Worm (Caenorhabditis elegans) whole organism, L2 larva: ENCODE measurements around the gene Y57A10C.10.

Experiments used
- C34F6.9 ChIP-seq: fragments of 150-350 bp; optimal IDR thresholded peaks from 2 replicates; lab custom pipeline; 2014; ENCODE audit warnings: missing biosample characterization, missing genetic modification characterization
- F13H6.1 ChIP-seq: sonication (generic microtip); optimal IDR thresholded peaks from 2 replicates; lab custom pipeline; 2016; ENCODE audit warnings: missing genetic modification characterization, missing compliant biosample characterization
- Y55F3AM.14 ChIP-seq: fragments of 200-800 bp; sonication (Bioruptor generic); optimal IDR thresholded peaks from 2 replicates; lab custom pipeline; 2018; ENCODE audit warnings: mild to moderate bottlenecking, missing genetic modification characterization, missing compliant biosample characterization
- alr-1 ChIP-seq: fragments of 150-350 bp; optimal IDR thresholded peaks from 2 replicates; lab custom pipeline; 2014; ENCODE audit warnings: missing biosample characterization, missing genetic modification characterization
- aly-2 ChIP-seq: fragments of 150-350 bp; optimal IDR thresholded peaks from 2 replicates; lab custom pipeline; 2014; ENCODE audit warnings: missing biosample characterization, missing genetic modification characterization
- ama-1 ChIP-seq: fragments of 150-350 bp; optimal IDR thresholded peaks from 2 replicates; lab custom pipeline; 2018; ENCODE audit warnings: inconsistent platforms
- ceh-16 ChIP-seq: fragments of 150-350 bp; optimal IDR thresholded peaks from 2 replicates; lab custom pipeline; 2014; ENCODE audit warnings: missing biosample characterization, missing genetic modification characterization
- ceh-82 ChIP-seq: fragments of 150-350 bp; optimal IDR thresholded peaks from 2 replicates; lab custom pipeline; 2014; ENCODE audit warnings: missing biosample characterization, missing genetic modification characterization
- crh-2 ChIP-seq: sonication (generic microtip); optimal IDR thresholded peaks from 2 replicates; lab custom pipeline; 2017; ENCODE audit warnings: missing biosample characterization, missing genetic modification characterization
- dmd-4 ChIP-seq: sonication (generic microtip); optimal IDR thresholded peaks from 2 replicates; lab custom pipeline; 2017; ENCODE audit warnings: missing biosample characterization, missing genetic modification characterization
- egl-27 ChIP-seq: sonication (generic microtip); optimal IDR thresholded peaks from 3 replicates; lab custom pipeline; 2017; ENCODE audit warnings: missing biosample characterization, missing genetic modification reagents, missing genetic modification characterization
- elt-1 ChIP-seq: fragments of 150-350 bp; optimal IDR thresholded peaks from 2 replicates; lab custom pipeline; 2014; ENCODE audit warnings: missing biosample characterization, missing genetic modification characterization
- elt-3 ChIP-seq: sonication (generic microtip); optimal IDR thresholded peaks from 2 replicates; lab custom pipeline; 2017; ENCODE audit warnings: missing biosample characterization, missing genetic modification characterization
- gmeb-1 ChIP-seq: fragments of 150-350 bp; optimal IDR thresholded peaks from 2 replicates; lab custom pipeline; 2014; ENCODE audit warnings: missing biosample characterization, missing genetic modification characterization
- lin-11 ChIP-seq: fragments of 150-350 bp; sonication (generic microtip); optimal IDR thresholded peaks from 2 replicates; lab custom pipeline; 2014; ENCODE audit warnings: missing biosample characterization, missing genetic modification characterization, inconsistent platforms, mixed read lengths
- lin-13 ChIP-seq: fragments of 150-350 bp; optimal IDR thresholded peaks from 2 replicates; lab custom pipeline; 2014; ENCODE audit warnings: missing biosample characterization, missing genetic modification reagents, missing genetic modification characterization
- lin-39 ChIP-seq: fragments of 150-350 bp; optimal IDR thresholded peaks from 2 replicates; lab custom pipeline; 2014; ENCODE audit warnings: missing biosample characterization, missing genetic modification reagents, missing genetic modification characterization
- lsy-2 ChIP-seq, 2 experiments: fragments of 150-350 bp in 1 of 2; sonication (generic microtip) in 1 of 2; optimal IDR thresholded peaks; 2 replicates each; lab custom pipeline; 2014 to 2017; ENCODE audit warnings: missing biosample characterization in 2 of 2, missing genetic modification characterization in 2 of 2
- mab-5 ChIP-seq: fragments of 150-350 bp; optimal IDR thresholded peaks from 2 replicates; lab custom pipeline; 2014; ENCODE audit warnings: missing biosample characterization, missing genetic modification characterization
- mbf-1 ChIP-seq: sonication (generic microtip); optimal IDR thresholded peaks from 2 replicates; lab custom pipeline; 2017; ENCODE audit warnings: missing biosample characterization, missing genetic modification characterization
- mdl-1 ChIP-seq, 2 experiments: fragments of 150-350 bp in 1 of 2; sonication (generic microtip) in 1 of 2; optimal IDR thresholded peaks; 2 replicates each; lab custom pipeline; 2017; ENCODE audit warnings: missing biosample characterization in 2 of 2, missing genetic modification characterization in 2 of 2
- nhr-10 ChIP-seq: sonication (generic microtip); optimal IDR thresholded peaks from 2 replicates; lab custom pipeline; 2017; ENCODE audit warnings: missing biosample characterization, missing genetic modification characterization
- nhr-11 ChIP-seq: fragments of 150-350 bp; optimal IDR thresholded peaks from 2 replicates; lab custom pipeline; 2014; ENCODE audit warnings: missing biosample characterization, missing genetic modification characterization
- nhr-12 ChIP-seq: fragments of 150-350 bp; optimal IDR thresholded peaks from 2 replicates; lab custom pipeline; 2014; ENCODE audit warnings: missing biosample characterization, missing genetic modification characterization
- nhr-129 ChIP-seq: fragments of 150-350 bp; optimal IDR thresholded peaks from 2 replicates; lab custom pipeline; 2014; ENCODE audit warnings: missing biosample characterization, missing genetic modification characterization
- nhr-21 ChIP-seq: fragments of 150-350 bp; optimal IDR thresholded peaks from 2 replicates; lab custom pipeline; 2014; ENCODE audit warnings: missing biosample characterization, missing genetic modification characterization
- nhr-237 ChIP-seq: fragments of 150-350 bp; optimal IDR thresholded peaks from 2 replicates; lab custom pipeline; 2014; ENCODE audit warnings: missing biosample characterization, missing genetic modification characterization
- nhr-25 ChIP-seq: fragments of 150-350 bp; sonication (generic microtip); optimal IDR thresholded peaks from 3 replicates; lab custom pipeline; 2014; ENCODE audit warnings: missing biosample characterization, missing genetic modification characterization
- nhr-6 ChIP-seq: fragments of 150-350 bp; optimal IDR thresholded peaks from 2 replicates; lab custom pipeline; 2014; ENCODE audit warnings: missing biosample characterization, missing genetic modification characterization
- nhr-77 ChIP-seq: fragments of 150-350 bp; optimal IDR thresholded peaks from 2 replicates; lab custom pipeline; 2014; ENCODE audit warnings: missing biosample characterization, missing genetic modification characterization
- sem-4 ChIP-seq: fragments of 150-350 bp; optimal IDR thresholded peaks from 2 replicates; lab custom pipeline; 2014; ENCODE audit warnings: missing biosample characterization, missing genetic modification reagents, missing genetic modification characterization
- skn-1 ChIP-seq: sonication (generic microtip); optimal IDR thresholded peaks from 2 replicates; lab custom pipeline; 2017; ENCODE audit warnings: missing biosample characterization, missing genetic modification characterization
- sma-3 ChIP-seq: sonication (generic microtip); optimal IDR thresholded peaks from 2 replicates; lab custom pipeline; 2016; ENCODE audit warnings: missing genetic modification reagents, missing genetic modification characterization, missing compliant biosample characterization
- sma-9 ChIP-seq, 2 experiments: fragments of 150-350 bp in 1 of 2; sonication (generic microtip) in 1 of 2; optimal IDR thresholded peaks; 2 replicates each; lab custom pipeline; 2014 to 2016; ENCODE audit warnings: missing genetic modification characterization in 2 of 2, mild to moderate bottlenecking in 1 of 2, missing biosample characterization in 1 of 2, missing compliant biosample characterization in 1 of 2, missing genetic modification reagents in 1 of 2, moderate library complexity in 1 of 2
- unc-39 ChIP-seq: fragments of 150-350 bp; optimal IDR thresholded peaks from 2 replicates; lab custom pipeline; 2014; ENCODE audit warnings: missing biosample characterization, missing genetic modification characterization
- unc-62 ChIP-seq: fragments of 150-350 bp; optimal IDR thresholded peaks from 2 replicates; lab custom pipeline; 2014; ENCODE audit warnings: missing biosample characterization, missing genetic modification reagents, missing genetic modification characterization
- ztf-1 ChIP-seq: fragments of 200-800 bp; sonication (Bioruptor generic); conservative IDR thresholded peaks from 2 replicates; pipeline ENCODE4 v1.3.6; 2022; ENCODE audit warnings: missing genetic modification characterization, missing compliant biosample characterization

Gene Y57A10C.10

DNA sequence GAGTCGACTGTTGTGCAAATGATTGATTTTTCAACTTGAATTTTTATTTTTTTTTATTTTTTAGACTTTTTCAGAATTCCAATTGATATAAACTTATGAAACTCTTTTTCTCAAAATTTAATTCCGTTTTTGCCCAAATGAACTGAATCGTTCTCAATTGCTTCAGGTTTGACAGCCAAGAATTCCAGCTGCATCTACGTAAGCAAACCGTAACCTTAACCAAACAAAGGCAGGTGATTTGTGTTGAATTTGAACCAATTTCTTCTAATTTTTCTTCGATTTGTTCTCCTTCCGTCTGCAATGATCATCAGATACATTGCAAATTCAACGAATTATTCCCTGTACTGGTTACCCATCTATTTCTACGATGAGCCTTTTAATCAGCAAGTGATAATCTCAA, 8.8 kb upstream of the Y57A10C.10 start, which contains the start of gene sre-34:
sre-34 (plus strand) TSS at position 301 of the 400 bp plus-strand sequence.
- TF ChIP-seq mab-5 (no peak), dmd-4 (no peak), lin-13 (GFP tag; lab: Kevin White, UChicago) (no peak), aly-2 (no peak), lin-11 (tag; lab: Kevin White, UChicago) (no peak), unc-62 (no peak), C34F6.9 (tag; lab: Kevin White, UChicago) (no peak), mdl-1 (tag; optimal IDR thresholded peaks at IDR 0.05; lab: Kevin White, UChicago) (no peak), sma-9 (GFP tag; optimal IDR thresholded peaks at IDR 0.05; lab: Kevin White, UChicago) (no peak), sma-9 (tag; optimal IDR thresholded peaks at IDR 0.05; lab: Kevin White, UChicago) (no peak), elt-3 (no peak), elt-1 (tag; lab: Kevin White, UChicago) (no peak), lin-39 (tag; lab: Kevin White, UChicago) (no peak), nhr-77 (no peak), ceh-82 (tag; lab: Kevin White, UChicago) (no peak)
- TF ChIP-seq, all 48 proteins: peak for 0

DNA sequence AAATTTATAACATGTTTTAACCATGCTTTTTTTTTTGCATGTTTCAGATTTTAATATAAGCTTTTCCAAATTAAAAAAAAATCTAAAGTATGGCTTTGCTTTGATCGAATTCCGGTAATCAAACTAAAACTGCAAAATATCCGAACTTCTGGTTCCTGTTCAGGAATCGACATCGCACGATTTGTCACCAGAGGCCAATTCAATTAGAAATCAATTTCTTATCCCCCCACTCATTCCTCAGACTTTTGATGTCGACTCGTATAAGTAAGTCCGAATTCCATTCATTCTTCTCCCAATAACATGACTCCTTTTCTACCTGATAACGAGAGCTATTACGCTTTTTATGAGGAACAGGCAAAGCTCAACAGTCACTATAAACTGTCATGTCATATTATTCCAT, 7.2 kb upstream of the Y57A10C.10 start, which contains the start of gene srh-27:
srh-27 (plus strand) TSS at position 301 of the 400 bp plus-strand sequence.
- TF ChIP-seq sem-4 (tag; lab: Kevin White, UChicago) (no peak), elt-1 (tag; lab: Kevin White, UChicago) (no peak), ztf-1 (GFP tag; lab: Robert Waterston, UW) (no peak), nhr-10 (tag; lab: Kevin White, UChicago) (no peak), alr-1 (tag; lab: Kevin White, UChicago) (no peak), crh-2 (tag; lab: Kevin White, UChicago) (no peak), F13H6.1 (tag; lab: Kevin White, UChicago) (no peak), lsy-2 (tag; optimal IDR thresholded peaks at IDR 0.05; lab: Kevin White, UChicago) (no peak), nhr-25 (tag; lab: Kevin White, UChicago) (no peak), nhr-11 (no peak)

DNA sequence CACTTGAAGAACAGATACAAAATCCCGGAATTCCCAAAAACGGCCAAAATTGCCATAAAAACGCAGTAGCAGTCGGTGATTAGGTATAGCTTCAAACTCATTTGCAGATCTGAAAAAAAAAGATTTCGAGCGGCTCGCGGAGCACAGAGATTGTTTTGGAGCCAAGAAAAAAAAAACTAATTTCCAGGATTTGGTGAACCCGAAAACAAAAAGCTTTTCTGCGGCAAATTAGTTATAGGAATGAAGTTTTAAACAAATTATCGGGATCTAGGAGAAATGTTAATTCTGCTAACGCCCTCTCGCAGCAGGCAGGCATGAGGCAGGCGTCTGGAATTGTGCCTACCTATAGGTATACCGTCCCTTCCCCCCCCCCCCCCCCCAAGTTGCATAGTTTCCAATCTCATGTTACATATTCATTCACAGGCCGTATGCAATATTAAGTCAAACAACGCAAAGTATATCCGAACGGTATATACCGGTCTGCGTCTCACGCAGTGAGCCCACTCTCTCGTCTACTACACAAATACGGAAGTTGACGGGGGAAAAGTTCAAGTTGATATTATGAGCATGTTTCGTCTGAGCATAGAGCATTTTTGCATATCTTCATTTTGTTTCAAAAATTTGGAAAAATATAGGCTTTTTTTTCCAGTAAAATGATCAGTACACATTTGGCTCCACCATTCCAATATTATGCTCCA, 3.8 kb upstream of the Y57A10C.10 start, which contains the start of the genes W05H5.1 and pitr-6:
W05H5.1 (minus strand) TSS at position 101 of the 698 bp plus-strand sequence.
pitr-6 (plus strand) TSS at position 648 of the 698 bp plus-strand sequence.
- TF ChIP-seq ceh-16 (no peak), lsy-2 (tag; optimal IDR thresholded peaks at IDR 0.05; lab: Kevin White, UChicago) (no peak), ceh-82 (tag; lab: Kevin White, UChicago) (no peak), skn-1 (no peak), nhr-77 (no peak), nhr-129 (tag; lab: Kevin White, UChicago) (no peak), Y55F3AM.14 (GFP tag; lab: Kevin White, UChicago) (no peak)
- TF ChIP-seq, all 48 proteins: peak for 0

DNA sequence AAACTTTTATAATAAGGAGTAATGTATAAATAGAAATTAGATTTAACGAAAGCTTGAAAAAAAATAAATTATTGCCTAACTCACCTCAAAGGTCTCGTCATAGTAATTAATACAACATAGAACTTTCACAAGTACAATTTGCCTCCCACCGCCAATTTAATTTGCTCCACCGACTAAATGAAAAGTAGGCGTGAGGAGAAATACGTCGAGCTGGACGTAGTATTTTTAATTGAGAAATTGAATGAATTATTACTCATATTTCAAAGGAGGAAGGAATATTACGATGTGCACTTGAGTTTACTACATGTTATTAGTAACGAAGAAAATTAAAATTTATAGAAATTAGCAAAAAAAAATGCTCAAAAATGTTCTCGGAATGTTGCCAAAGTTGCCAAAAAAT, 2.6 kb downstream of the Y57A10C.10 start, which contains the start of gene Y57A10C.9:
Y57A10C.9 (minus strand) TSS at position 101 of the 400 bp plus-strand sequence.
- TF ChIP-seq nhr-12 (tag; lab: Kevin White, UChicago) (no peak), nhr-77 (no peak), Y55F3AM.14 (GFP tag; lab: Kevin White, UChicago) (no peak), ztf-1 (GFP tag; lab: Robert Waterston, UW) (no peak), sma-3 (GFP tag; lab: Kevin White, UChicago) (no peak), ceh-16 (no peak), unc-39 (no peak), C34F6.9 (tag; lab: Kevin White, UChicago) (no peak), lsy-2 (tag; optimal IDR thresholded peaks at IDR 0.05; lab: Kevin White, UChicago) (no peak), lin-13 (GFP tag; lab: Kevin White, UChicago) (no peak), lin-39 (tag; lab: Kevin White, UChicago) (no peak), ceh-82 (tag; lab: Kevin White, UChicago) (no peak), nhr-237 (tag; lab: Kevin White, UChicago) (no peak), ama-1 (lab: Kevin White, UChicago) (no peak), mbf-1 (tag; lab: Kevin White, UChicago) (no peak), unc-62 (no peak)

DNA sequence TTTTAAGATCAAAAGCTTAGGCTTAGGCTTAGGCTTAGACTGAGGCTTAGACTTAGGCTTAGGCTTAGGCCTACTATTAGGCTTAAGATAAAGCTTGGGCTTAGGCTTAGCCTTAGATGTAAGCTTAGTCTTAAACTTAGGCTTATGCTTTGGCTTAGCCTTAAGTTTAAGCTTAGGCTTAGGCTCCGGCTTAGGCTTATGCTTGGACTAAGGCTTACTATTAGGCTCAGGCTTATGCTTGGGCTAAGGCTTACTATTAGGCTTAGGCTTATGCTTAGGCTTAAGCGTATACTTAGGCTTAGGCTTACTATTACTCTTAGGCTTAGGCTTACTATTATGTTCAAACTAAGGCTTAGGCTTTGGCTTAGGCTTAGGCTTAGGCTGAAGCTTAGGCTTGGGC, 4.3 kb downstream of the Y57A10C.10 start:
- no peak for TF ChIP-seq mdl-1 (tag; optimal IDR thresholded peaks at IDR 0.05; lab: Kevin White, UChicago)
- no peak for TF ChIP-seq mbf-1 (tag; lab: Kevin White, UChicago)
- TF ChIP-seq nhr-12 (tag; lab: Kevin White, UChicago), result no peak
- TF ChIP-seq lsy-2 (tag; optimal IDR thresholded peaks at IDR 0.05; lab: Kevin White, UChicago), result no peak
- no peak for TF ChIP-seq Y55F3AM.14 (GFP tag; lab: Kevin White, UChicago)
- no peak for TF ChIP-seq nhr-237 (tag; lab: Kevin White, UChicago)
- no peak for TF ChIP-seq unc-62
- no peak for TF ChIP-seq C34F6.9 (tag; lab: Kevin White, UChicago)
- no peak for TF ChIP-seq gmeb-1 (tag; lab: Kevin White, UChicago)
- no peak for TF ChIP-seq elt-1 (tag; lab: Kevin White, UChicago)
- no peak for TF ChIP-seq nhr-6 (tag; lab: Kevin White, UChicago)
- no peak for TF ChIP-seq ama-1 (lab: Kevin White, UChicago)
- TF ChIP-seq lin-39 (tag; lab: Kevin White, UChicago), result no peak
- no peak for TF ChIP-seq ceh-16
- no peak for TF ChIP-seq nhr-21 (tag; lab: Kevin White, UChicago)
- TF ChIP-seq egl-27 (tag; lab: Kevin White, UChicago), result no peak
